Fruit fly (Drosophila melanogaster) whole organism, prepupa: ENCODE measurements around the gene CG32669.

Experiments used
- CG11294 ChIP-seq: fragments of 200-800 bp; sonication (Bioruptor generic); IDR thresholded peaks from 2 replicates; pipeline ENCODE4 v1.3.6; 2022; ENCODE audit warnings: missing biosample characterization, missing genetic modification characterization
- CG11762 ChIP-seq: fragments of 200-800 bp; sonication (Bioruptor generic); optimal IDR thresholded peaks from 3 replicates; lab custom pipeline; 2016; ENCODE audit warnings: missing biosample characterization, missing genetic modification characterization; ENCODE audit not compliant: insufficient read depth
- CG1621 ChIP-seq: fragments of 200-800 bp; sonication (Bioruptor generic); optimal IDR thresholded peaks from 3 replicates; lab custom pipeline; 2018; ENCODE audit warnings: missing biosample characterization, mild to moderate bottlenecking, missing genetic modification characterization
- CG16779 ChIP-seq: fragments of 200-800 bp; sonication (Bioruptor generic); optimal IDR thresholded peaks from 3 replicates; lab custom pipeline; 2017; ENCODE audit warnings: missing biosample characterization, mild to moderate bottlenecking, missing genetic modification characterization
- CG3919 ChIP-seq: fragments of 200-800 bp; sonication (Bioruptor generic); optimal IDR thresholded peaks from 3 replicates; lab custom pipeline; 2016; ENCODE audit warnings: missing biosample characterization, missing genetic modification characterization
- CG6163 ChIP-seq: fragments of 200-800 bp; sonication (Bioruptor generic); IDR thresholded peaks from 3 replicates; pipeline ENCODE4 v1.3.6; 2022; ENCODE audit warnings: missing biosample characterization, missing genetic modification characterization
- CG6792 ChIP-seq: fragments of 200-800 bp; sonication (Bioruptor generic); optimal IDR thresholded peaks from 3 replicates; lab custom pipeline; 2016; ENCODE audit warnings: missing biosample characterization, missing genetic modification characterization
- Ets96B ChIP-seq: fragments of 200-800 bp; optimal IDR thresholded peaks from 2 replicates; lab custom pipeline; 2019; ENCODE audit warnings: missing biosample characterization, mild to moderate bottlenecking, missing genetic modification characterization, moderate library complexity
- Gug ChIP-seq: fragments of 200-800 bp; sonication (Bioruptor generic); IDR thresholded peaks from 2 replicates; pipeline ENCODE4 v1.3.6; 2022; ENCODE audit warnings: missing biosample characterization, missing genetic modification characterization
- Lpt ChIP-seq: fragments of 200-800 bp; sonication (Bioruptor generic); optimal IDR thresholded peaks from 3 replicates; lab custom pipeline; 2016; ENCODE audit warnings: missing biosample characterization, missing genetic modification characterization
- Sox15 ChIP-seq: fragments of 200-800 bp; sonication (Bioruptor generic); optimal IDR thresholded peaks from 3 replicates; lab custom pipeline; 2016; ENCODE audit warnings: missing biosample characterization, missing genetic modification characterization
- dac ChIP-seq: fragments of 200-800 bp; sonication (Bioruptor generic); optimal IDR thresholded peaks from 2 replicates; lab custom pipeline; 2017; ENCODE audit warnings: missing biosample characterization, mild to moderate bottlenecking, missing genetic modification characterization
- fkh ChIP-seq: fragments of 200-800 bp; sonication (Bioruptor generic); optimal IDR thresholded peaks from 3 replicates; lab custom pipeline; 2017; ENCODE audit warnings: missing biosample characterization, mild to moderate bottlenecking, missing genetic modification characterization, moderate library complexity

- TF ChIP-seq dac (GFP tag; lab: Kevin White, UChicago) (no peak), CG6163 (GFP tag; lab: Robert Waterston, UW) (no peak), Lpt (GFP tag; lab: Kevin White, UChicago) (no peak), CG3919 (no peak), CG11294 (no peak), CG6792 (no peak), CG11762 (no peak), Gug (GFP tag; lab: Robert Waterston, UW) (no peak), Sox15 (GFP tag; lab: Kevin White, UChicago) (no peak), CG16779 (no peak), Ets96B (tag; lab: Kevin White, UChicago) (no peak), fkh (GFP tag; lab: Kevin White, UChicago) (no peak), CG1621 (tag; lab: Kevin White, UChicago) (no peak)
These were observed 2.4 kb upstream of the CG32669 start, which contains the start of gene Pgls for dm6 chrX:10847436-10847446.
